Fruit fly (Drosophila melanogaster) whole organism: ENCODE measurements around the gene Mnn1.

Experiments
- CG8478 ChIP-seq: fragments of >200 bp; optimal IDR thresholded peaks from 2 replicates; lab custom pipeline; 2018; ENCODE audit warnings: inconsistent platforms
- Dll ChIP-seq: fragments of >200 bp; optimal IDR thresholded peaks from 2 replicates; lab custom pipeline; 2017
- EcR ChIP-seq, 2 experiments: fragments of >200 bp; optimal IDR thresholded peaks; 2 replicates each; lab custom pipeline; 2017; ENCODE audit warnings: missing biosample characterization in 2 of 2, missing genetic modification characterization in 2 of 2, missing genetic modification reagents in 2 of 2
- psq ChIP-seq: fragments of >200 bp; optimal IDR thresholded peaks from 2 replicates; lab custom pipeline; 2017

- TF ChIP-seq psq (lab: Kevin White, UChicago) (no peak), CG8478 (lab: Kevin White, UChicago) (no peak), EcR (GFP tag; optimal IDR thresholded peaks at IDR 0.05; lab: Kevin White, UChicago) (no peak), Dll (lab: Kevin White, UChicago) (no peak)
These were observed 16.8 kb upstream of the Mnn1 start for dm6 chr2L:7039342-7039684.
